Comparison of ENCODE assay signal across 2 worm cellular contexts in the genomic region with DNA sequence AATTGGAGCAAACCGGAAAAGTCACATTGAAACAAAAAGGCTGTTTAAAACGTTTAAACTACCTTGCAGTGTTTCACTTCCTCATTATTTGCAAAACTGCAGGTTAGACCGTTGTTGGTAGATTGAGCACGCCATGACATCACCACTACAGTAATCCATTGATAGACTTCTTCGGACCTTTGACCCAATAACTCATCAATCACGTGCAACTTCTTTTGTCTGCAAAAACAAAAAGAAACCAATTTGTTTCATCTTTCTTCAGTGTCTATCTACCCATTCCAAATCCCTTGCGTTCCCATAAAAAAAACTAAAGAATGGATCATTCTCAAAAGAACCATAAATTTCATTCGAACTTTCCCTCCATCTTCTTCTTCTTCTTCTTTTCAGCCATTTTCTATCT.
TF ChIP-seq lines count a peak whose summit lies in the region.

No protein-coding gene starts in this region.

TF ChIP-seq in whole organism, L2 larva, 48 proteins besides CTCF, POLR2A, EP300 and RAD21:
- TF ChIP-seq lin-11 (tag; optimal IDR thresholded peaks at IDR 0.05; lab: Kevin White, UChicago) = no peak
- TF ChIP-seq gmeb-1 (tag; optimal IDR thresholded peaks at IDR 0.05; lab: Kevin White, UChicago) = no peak
- peak; percentile 60 for TF ChIP-seq mab-5 (tag; optimal IDR thresholded peaks at IDR 0.05; lab: Kevin White, UChicago)
- TF ChIP-seq unc-55 (GFP tag; optimal IDR thresholded peaks at IDR 0.05; lab: Kevin White, UChicago) = peak; percentile 2

TF ChIP-seq in whole organism, L3 larva, 47 proteins besides CTCF, POLR2A, EP300 and RAD21:
- no peak for TF ChIP-seq unc-39 (tag; optimal IDR thresholded peaks at IDR 0.05; lab: Kevin White, UChicago)
- TF ChIP-seq sea-2 (GFP tag; optimal IDR thresholded peaks at IDR 0.05; lab: Kevin White, UChicago) = no peak
- no peak for TF ChIP-seq ceh-28 (tag; optimal IDR thresholded peaks at IDR 0.05; lab: Kevin White, UChicago)
- no peak for TF ChIP-seq nhr-67 (tag; optimal IDR thresholded peaks at IDR 0.05; lab: Kevin White, UChicago)
- TF ChIP-seq ceh-9 (tag; optimal IDR thresholded peaks at IDR 0.05; lab: Kevin White, UChicago) = no peak
- TF ChIP-seq elt-2 (tag; optimal IDR thresholded peaks at IDR 0.05; lab: Kevin White, UChicago) = no peak
- no peak for TF ChIP-seq ceh-82 (tag; optimal IDR thresholded peaks at IDR 0.05; lab: Kevin White, UChicago)
- no peak for TF ChIP-seq daf-12 (tag; optimal IDR thresholded peaks at IDR 0.05; lab: Kevin White, UChicago)
- TF ChIP-seq nhr-11 (tag; optimal IDR thresholded peaks at IDR 0.05; lab: Kevin White, UChicago) = no peak
- TF ChIP-seq egl-5 (tag; optimal IDR thresholded peaks at IDR 0.05; lab: Kevin White, UChicago) = peak; percentile 51
- peak; percentile 3 for TF ChIP-seq lin-39 (tag; optimal IDR thresholded peaks at IDR 0.05; lab: Kevin White, UChicago)
- TF ChIP-seq fkh-10 (GFP tag; optimal IDR thresholded peaks at IDR 0.05; lab: Kevin White, UChicago) = no peak
- no peak for TF ChIP-seq nhr-28 (tag; optimal IDR thresholded peaks at IDR 0.05; lab: Kevin White, UChicago)
- TF ChIP-seq elt-3 (tag; optimal IDR thresholded peaks at IDR 0.05; lab: Kevin White, UChicago) = no peak
- no peak for TF ChIP-seq fos-1 (tag; optimal IDR thresholded peaks at IDR 0.05; lab: Kevin White, UChicago)

Comparison
In these comparisons a context has a peak if more than half of its experiments do, and no peak if none do; other contexts are left out.
1. Of the 25 proteins assayed by ChIP-seq in both whole organism, L2 larva and whole organism, L3 larva: peak only in whole organism, L2 larva: none; only in whole organism, L3 larva: lin-39; in both: none; in neither: 24.